Fruit fly (Drosophila melanogaster) whole organism, embryonic: ENCODE results near the gene CG2278.

Experiments
- D19A ChIP-seq: fragments of 200-800 bp; optimal IDR thresholded peaks from 3 replicates; lab custom pipeline; 2019; ENCODE audit warnings: missing biosample characterization, mild to moderate bottlenecking, missing genetic modification characterization, moderate library complexity
- Hand ChIP-seq: fragments of 200-800 bp; sonication (Bioruptor generic); optimal IDR thresholded peaks from 2 replicates; lab custom pipeline; 2017; ENCODE audit warnings: mild to moderate bottlenecking, missing biosample characterization, missing genetic modification reagents, missing genetic modification characterization
- MESR4 ChIP-seq: fragments of 200-800 bp; sonication (Bioruptor generic); optimal IDR thresholded peaks from 2 replicates; lab custom pipeline; 2018; ENCODE audit warnings: missing biosample characterization, mild to moderate bottlenecking, missing genetic modification characterization, moderate library complexity
- gce ChIP-seq: fragments of 200-800 bp; sonication (Bioruptor generic); IDR thresholded peaks from 3 replicates; pipeline ENCODE4 v1.3.6; 2022; ENCODE audit warnings: missing biosample characterization, missing genetic modification characterization

DNA sequence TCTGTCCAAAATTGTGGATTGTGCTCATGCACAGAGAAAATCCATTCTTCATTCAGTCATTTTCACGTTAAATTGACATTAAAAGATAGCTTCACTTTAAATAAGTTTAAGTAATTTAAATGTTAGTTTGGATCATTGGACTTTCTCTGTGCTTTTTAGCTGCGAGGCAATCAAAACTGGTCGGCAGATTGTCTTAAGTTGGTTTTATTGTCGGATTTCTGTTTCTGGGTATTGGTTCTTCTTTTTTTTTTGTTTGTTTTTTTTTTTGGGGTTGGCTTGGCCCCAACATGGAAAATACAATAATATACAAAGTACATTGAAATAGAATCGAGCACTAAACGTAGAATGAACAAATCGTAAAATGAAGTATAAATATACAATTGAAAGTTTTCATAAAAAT, at the start of gene CG2278:
- TF ChIP-seq D19A, result no peak
- no peak for TF ChIP-seq MESR4 (GFP tag; lab: Kevin White, UChicago)
- no peak for TF ChIP-seq gce (GFP tag; lab: Robert Waterston, UW)
- no peak for TF ChIP-seq Hand (GFP tag; lab: Kevin White, UChicago)
